Worm (Caenorhabditis elegans) whole organism, late embryonic: ENCODE results near the gene dhhc-5.

Experiments
- ahr-1 ChIP-seq: sonication (generic microtip); optimal IDR thresholded peaks from 2 replicates; lab custom pipeline; 2016; ENCODE audit warnings: missing genetic modification characterization, missing compliant biosample characterization
- ceh-18 ChIP-seq: sonication (generic microtip); optimal IDR thresholded peaks from 2 replicates; lab custom pipeline; 2016; ENCODE audit warnings: missing genetic modification characterization, missing compliant biosample characterization
- dmd-4 ChIP-seq: sonication (generic microtip); optimal IDR thresholded peaks from 2 replicates; lab custom pipeline; 2016; ENCODE audit warnings: borderline replicate concordance, missing genetic modification characterization, missing compliant biosample characterization
- hlh-8 ChIP-seq: sonication (generic microtip); optimal IDR thresholded peaks from 2 replicates; lab custom pipeline; 2016; ENCODE audit warnings: missing genotype, missing genetic modification characterization, missing compliant biosample characterization
- nhr-11 ChIP-seq: fragments of 150-350 bp; optimal IDR thresholded peaks from 2 replicates; lab custom pipeline; 2014; ENCODE audit warnings: missing biosample characterization, missing genetic modification characterization
- pag-3 ChIP-seq: sonication (generic microtip); optimal IDR thresholded peaks from 2 replicates; lab custom pipeline; 2016; ENCODE audit warnings: missing compliant biosample characterization, missing genetic modification characterization, borderline replicate concordance
- pha-4 ChIP-seq: fragments of 150-350 bp; optimal IDR thresholded peaks from 2 replicates; lab custom pipeline; 2018; ENCODE audit warnings: missing biosample characterization, missing genetic modification reagents, missing genetic modification characterization
- pqm-1 ChIP-seq: sonication (generic microtip); optimal IDR thresholded peaks from 2 replicates; lab custom pipeline; 2016; ENCODE audit warnings: missing genetic modification characterization, missing compliant biosample characterization
- unc-55 ChIP-seq: sonication (generic microtip); optimal IDR thresholded peaks from 2 replicates; lab custom pipeline; 2017; ENCODE audit warnings: missing biosample characterization, missing genetic modification reagents, missing genetic modification characterization

- TF ChIP-seq unc-55 (GFP tag; lab: Kevin White, UChicago) = no peak
- no peak for TF ChIP-seq hlh-8
- TF ChIP-seq ceh-18 = no peak
- TF ChIP-seq pqm-1 (tag; lab: Kevin White, UChicago) = no peak
- no peak for TF ChIP-seq nhr-11 (tag; lab: Kevin White, UChicago)
- TF ChIP-seq pag-3 (tag; lab: Kevin White, UChicago) = no peak
- TF ChIP-seq ahr-1 = no peak
- no peak for TF ChIP-seq dmd-4 (tag; lab: Kevin White, UChicago)
- no peak for TF ChIP-seq pha-4 (tag; lab: Kevin White, UChicago)
These were observed 30.8 kb downstream of the dhhc-5 start for ce11 chrIII:6818037-6818436.
